Fruit fly (Drosophila melanogaster): ENCODE measurements around the gene rsh.

DNA sequence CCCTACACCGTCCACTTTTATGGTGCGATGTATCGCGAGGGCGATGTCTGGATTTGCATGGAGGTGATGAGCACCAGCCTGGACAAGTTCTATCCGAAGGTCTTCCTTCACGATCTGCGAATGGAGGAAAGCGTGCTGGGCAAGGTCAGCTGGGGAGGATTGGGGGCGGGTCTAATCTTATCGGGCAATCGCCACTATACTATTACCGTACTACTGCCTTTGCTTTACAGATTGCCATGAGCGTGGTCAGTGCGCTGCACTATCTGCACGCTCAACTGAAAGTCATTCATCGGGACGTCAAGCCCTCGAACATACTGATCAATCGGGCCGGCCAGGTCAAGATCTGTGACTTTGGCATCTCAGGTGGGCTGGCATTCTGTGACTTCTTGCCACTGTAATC lies 103.4 kb downstream of the rsh start:
- TF ChIP-seq psq (GFP tag; optimal IDR thresholded peaks at IDR 0.05) (no peak), Dfd (GFP tag; optimal IDR thresholded peaks at IDR 0.05) (no peak), jim (GFP tag; optimal IDR thresholded peaks at IDR 0.05) (no peak), usp (GFP tag; optimal IDR thresholded peaks at IDR 0.05) (no peak), lola (GFP tag; optimal IDR thresholded peaks at IDR 0.05) (no peak), Abd-B (GFP tag; optimal IDR thresholded peaks at IDR 0.05) (no peak), dsf (GFP tag; optimal IDR thresholded peaks at IDR 0.05; ENCODE audit: borderline replicate concordance) (no peak), CrebA (GFP tag; optimal IDR thresholded peaks at IDR 0.05; ENCODE audit: borderline replicate concordance) (no peak), rgr (GFP tag; optimal IDR thresholded peaks at IDR 0.05) (no peak), Hnf4 (GFP tag; optimal IDR thresholded peaks at IDR 0.05) (no peak), h (GFP tag; optimal IDR thresholded peaks at IDR 0.05) (no peak), Sp1 (GFP tag; optimal IDR thresholded peaks at IDR 0.05) (no peak), sv (GFP tag; optimal IDR thresholded peaks at IDR 0.05) (no peak)
